Worm (Caenorhabditis elegans) whole organism, midembryonic: ENCODE results near the gene hut-1.

ENCODE experiments used
- T22C8.4 ChIP-seq: fragments of 200-800 bp; sonication (Bioruptor generic); IDR thresholded peaks from 2 replicates; pipeline ENCODE4 v1.3.6; 2022; ENCODE audit warnings: missing genetic modification characterization, missing compliant biosample characterization
- cog-1 ChIP-seq: sonication (generic microtip); optimal IDR thresholded peaks from 2 replicates; lab custom pipeline; 2016; ENCODE audit warnings: missing genetic modification characterization, missing compliant biosample characterization
- flt-1 ChIP-seq: fragments of 200-800 bp; sonication (Bioruptor generic); IDR thresholded peaks from 2 replicates; pipeline ENCODE4 v1.3.6; 2022; ENCODE audit warnings: missing genetic modification characterization, missing compliant biosample characterization
- klf-2 ChIP-seq: fragments of 200-800 bp; sonication (Bioruptor generic); conservative IDR thresholded peaks from 2 replicates; pipeline ENCODE4 v1.3.6; 2022; ENCODE audit warnings: missing genetic modification reagents, missing genetic modification characterization, missing compliant biosample characterization
- med-1 ChIP-seq: sonication (generic microtip); optimal IDR thresholded peaks from 2 replicates; lab custom pipeline; 2017; ENCODE audit warnings: missing genetic modification characterization, mild to moderate bottlenecking, missing compliant biosample characterization, antibody characterized with exemption, missing genetic modification reagents; ENCODE audit not compliant: insufficient read depth
- ref-1 ChIP-seq: fragments of 200-800 bp; sonication (Bioruptor generic); conservative IDR thresholded peaks from 2 replicates; pipeline ENCODE4 v1.3.6; 2022; ENCODE audit warnings: missing genetic modification reagents, missing genetic modification characterization, missing compliant biosample characterization
- tab-1 ChIP-seq: fragments of 200-800 bp; sonication (Bioruptor generic); IDR thresholded peaks from 2 replicates; pipeline ENCODE4 v1.3.6; 2022; ENCODE audit warnings: missing genetic modification characterization, missing compliant biosample characterization
- ztf-23 ChIP-seq: fragments of 200-800 bp; sonication (Bioruptor generic); IDR thresholded peaks from 2 replicates; pipeline ENCODE4 v1.3.6; 2022; ENCODE audit warnings: missing genetic modification reagents, missing genetic modification characterization, missing compliant biosample characterization
- ztf-29 ChIP-seq: fragments of 200-800 bp; sonication (Bioruptor generic); IDR thresholded peaks from 2 replicates; pipeline ENCODE4 v1.3.6; 2022; ENCODE audit warnings: missing genetic modification reagents, missing genetic modification characterization, missing compliant biosample characterization

hut-1 gene

ce11 chrIII:12699194-12699593, 12.2 kb upstream of the hut-1 start, which contains the start of gene sas-1:
TSS of gene sas-1 (plus strand) at chrIII:12699494.
- TF ChIP-seq flt-1 (GFP tag; lab: Robert Waterston, UW): no peak
- no peak for TF ChIP-seq T22C8.4 (GFP tag; lab: Robert Waterston, UW)
- TF ChIP-seq ztf-29 (GFP tag; lab: Robert Waterston, UW): no peak

DNA sequence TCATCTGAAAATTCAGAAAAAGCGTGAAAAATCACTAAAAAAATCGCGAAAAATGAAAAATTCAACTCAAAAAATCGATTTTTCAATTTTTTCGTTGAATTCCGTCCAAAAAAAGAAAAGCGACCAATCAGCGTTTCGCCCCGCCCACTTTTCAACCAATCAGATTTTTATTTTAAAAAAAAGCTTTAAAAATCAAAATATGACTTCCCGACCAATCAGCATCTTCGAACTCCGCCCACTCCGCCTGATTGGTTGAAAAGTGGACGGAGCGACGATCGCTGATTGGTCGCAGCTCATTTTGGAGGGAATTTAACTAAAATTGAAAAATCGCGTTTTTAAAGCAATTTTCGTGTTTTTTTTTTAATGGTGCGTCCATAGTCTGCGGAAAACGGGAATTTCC, 9.0 kb upstream of the hut-1 start:
- TF ChIP-seq klf-2 (GFP tag; lab: Robert Waterston, UW) (no peak), T22C8.4 (GFP tag; lab: Robert Waterston, UW) (no peak), cog-1 (tag; lab: Kevin White, UChicago) (no peak), tab-1 (no peak), flt-1 (GFP tag; lab: Robert Waterston, UW) (no peak), ztf-23 (GFP tag; lab: Robert Waterston, UW) (no peak), ref-1 (GFP tag; lab: Robert Waterston, UW) (no peak), ztf-29 (GFP tag; lab: Robert Waterston, UW) (no peak), med-1 (GFP tag; lab: Kevin White, UChicago) (no peak)

DNA sequence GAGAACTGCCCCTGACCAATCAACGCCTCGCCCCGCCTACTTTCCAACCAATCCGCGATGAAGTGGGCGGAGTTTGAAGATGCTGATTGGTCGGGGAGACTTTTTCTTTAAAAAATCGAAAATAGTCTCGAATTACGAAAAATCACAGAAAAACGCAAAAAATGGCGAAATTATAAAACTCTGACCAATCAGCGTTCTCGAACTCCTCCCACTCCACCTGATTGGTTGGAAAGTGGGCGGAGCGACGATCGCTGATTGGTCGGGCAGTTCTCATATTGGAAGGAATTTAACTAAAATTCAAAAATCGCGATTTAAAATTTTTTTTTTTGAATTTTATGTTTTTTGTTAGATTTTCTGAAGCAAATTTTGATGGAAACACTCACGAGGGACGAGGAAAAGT, 8.1 kb upstream of the hut-1 start:
- TF ChIP-seq cog-1 (tag; lab: Kevin White, UChicago) (no peak), ztf-29 (GFP tag; lab: Robert Waterston, UW) (no peak), T22C8.4 (GFP tag; lab: Robert Waterston, UW) (no peak), tab-1 (no peak), ref-1 (GFP tag; lab: Robert Waterston, UW) (no peak), klf-2 (GFP tag; lab: Robert Waterston, UW) (no peak), ztf-23 (GFP tag; lab: Robert Waterston, UW) (no peak), med-1 (GFP tag; lab: Kevin White, UChicago) (no peak), flt-1 (GFP tag; lab: Robert Waterston, UW) (no peak)

ce11 chrIII:12711682-12712081, 322 bp downstream of the hut-1 start:
- TF ChIP-seq T22C8.4 (GFP tag; lab: Robert Waterston, UW) (no peak), ref-1 (GFP tag; lab: Robert Waterston, UW) (no peak), klf-2 (GFP tag; lab: Robert Waterston, UW) (no peak), cog-1 (tag; lab: Kevin White, UChicago) (no peak), ztf-23 (GFP tag; lab: Robert Waterston, UW) (no peak), flt-1 (GFP tag; lab: Robert Waterston, UW) (no peak), ztf-29 (GFP tag; lab: Robert Waterston, UW) (no peak), tab-1 (no peak)

- no peak for TF ChIP-seq klf-2 (GFP tag; lab: Robert Waterston, UW)
- no peak for TF ChIP-seq cog-1 (tag; lab: Kevin White, UChicago)
- no peak for TF ChIP-seq tab-1
- TF ChIP-seq ztf-29 (GFP tag; lab: Robert Waterston, UW): no peak
- no peak for TF ChIP-seq ref-1 (GFP tag; lab: Robert Waterston, UW)
- no peak for TF ChIP-seq med-1 (GFP tag; lab: Kevin White, UChicago)
- no peak for TF ChIP-seq flt-1 (GFP tag; lab: Robert Waterston, UW)
- TF ChIP-seq T22C8.4 (GFP tag; lab: Robert Waterston, UW): no peak
- no peak for TF ChIP-seq ztf-23 (GFP tag; lab: Robert Waterston, UW)
These were observed 2.5 kb downstream of the hut-1 start for ce11 chrIII:12713862-12714261.

ce11 chrIII:12714266-12714665, 2.9 kb downstream of the hut-1 start, which contains the start of gene ssl-1:
TSS of gene ssl-1 (plus strand) at chrIII:12714566.
- TF ChIP-seq cog-1 (tag; lab: Kevin White, UChicago) (no peak), T22C8.4 (GFP tag; lab: Robert Waterston, UW) (no peak), flt-1 (GFP tag; lab: Robert Waterston, UW) (no peak), klf-2 (GFP tag; lab: Robert Waterston, UW) (no peak), ref-1 (GFP tag; lab: Robert Waterston, UW) (no peak), ztf-29 (GFP tag; lab: Robert Waterston, UW) (no peak), ztf-23 (GFP tag; lab: Robert Waterston, UW) (no peak), med-1 (GFP tag; lab: Kevin White, UChicago) (no peak), tab-1 (no peak)

- TF ChIP-seq klf-2 (GFP tag; lab: Robert Waterston, UW) (no peak), cog-1 (tag; lab: Kevin White, UChicago) (no peak), med-1 (GFP tag; lab: Kevin White, UChicago) (no peak), flt-1 (GFP tag; lab: Robert Waterston, UW) (no peak), ztf-23 (GFP tag; lab: Robert Waterston, UW) (no peak)
These were observed 16.8 kb downstream of the hut-1 start for ce11 chrIII:12728149-12728548.

- TF ChIP-seq klf-2 (GFP tag; lab: Robert Waterston, UW) (no peak), flt-1 (GFP tag; lab: Robert Waterston, UW) (no peak), cog-1 (tag; lab: Kevin White, UChicago) (no peak), T22C8.4 (GFP tag; lab: Robert Waterston, UW) (no peak), med-1 (GFP tag; lab: Kevin White, UChicago) (no peak), ref-1 (GFP tag; lab: Robert Waterston, UW) (no peak), ztf-29 (GFP tag; lab: Robert Waterston, UW) (no peak), ztf-23 (GFP tag; lab: Robert Waterston, UW) (no peak), tab-1 (no peak)
These were observed 27.6 kb downstream of the hut-1 start for ce11 chrIII:12738935-12739334.

DNA sequence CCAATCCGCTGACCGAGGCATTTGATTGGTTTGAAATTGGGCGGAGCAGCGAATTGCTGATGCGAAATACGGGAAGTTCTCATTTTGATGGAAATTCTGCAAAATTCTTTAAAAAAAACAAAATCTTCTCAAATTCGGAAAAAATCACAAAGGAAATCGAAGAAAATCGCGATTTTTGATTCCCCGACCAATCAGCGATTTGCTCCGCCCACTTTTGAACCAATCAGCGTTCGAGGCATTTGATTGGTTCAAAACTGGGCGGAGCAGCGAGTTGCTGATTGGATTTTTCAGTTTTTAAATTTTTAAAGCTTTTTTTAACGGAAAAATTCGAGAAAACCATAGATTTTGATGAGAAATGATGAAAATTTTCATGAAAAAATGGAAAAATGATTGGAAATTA, 29.0 kb downstream of the hut-1 start:
- TF ChIP-seq ref-1 (GFP tag; lab: Robert Waterston, UW): no peak
- no peak for TF ChIP-seq flt-1 (GFP tag; lab: Robert Waterston, UW)
- no peak for TF ChIP-seq ztf-23 (GFP tag; lab: Robert Waterston, UW)
- TF ChIP-seq med-1 (GFP tag; lab: Kevin White, UChicago): no peak
- TF ChIP-seq klf-2 (GFP tag; lab: Robert Waterston, UW): no peak
- no peak for TF ChIP-seq cog-1 (tag; lab: Kevin White, UChicago)
- no peak for TF ChIP-seq T22C8.4 (GFP tag; lab: Robert Waterston, UW)
- no peak for TF ChIP-seq tab-1
- no peak for TF ChIP-seq ztf-29 (GFP tag; lab: Robert Waterston, UW)
